Worm (Caenorhabditis elegans) whole organism, L1 larva: ENCODE data around the gene pygo-1.

Source experiments
- C16A3.4 ChIP-seq: fragments of 150-350 bp; optimal IDR thresholded peaks from 2 replicates; lab custom pipeline; 2014; ENCODE audit warnings: missing biosample characterization, missing genetic modification characterization
- F16B12.6 ChIP-seq: fragments of 150-350 bp; optimal IDR thresholded peaks from 2 replicates; lab custom pipeline; 2014; ENCODE audit warnings: missing biosample characterization, missing genetic modification characterization
- blmp-1 ChIP-seq: fragments of 150-350 bp; optimal IDR thresholded peaks from 2 replicates; lab custom pipeline; 2014; ENCODE audit warnings: missing biosample characterization, missing genetic modification characterization
- ceh-82 ChIP-seq, 3 experiments: fragments of 150-350 bp in 1 of 3; sonication (generic microtip) in 2 of 3; optimal IDR thresholded peaks; 2 replicates each; lab custom pipeline; 2014 to 2017; ENCODE audit warnings: missing biosample characterization in 3 of 3, missing genetic modification characterization in 3 of 3
- ceh-90 ChIP-seq: sonication (generic microtip); optimal IDR thresholded peaks from 2 replicates; lab custom pipeline; 2016; ENCODE audit warnings: missing genetic modification characterization, missing compliant biosample characterization
- dsc-1 ChIP-seq: sonication (generic microtip); optimal IDR thresholded peaks from 2 replicates; lab custom pipeline; 2016; ENCODE audit warnings: mild to moderate bottlenecking, missing genetic modification characterization, missing compliant biosample characterization
- efl-1 ChIP-seq, 4 experiments: fragments of 150-350 bp; optimal IDR thresholded peaks in 3 of 4; peaks in 1 of 4; 1 replicate in 1 of 4; 2 replicates in 3 of 4; lab custom pipeline; 2014; ENCODE audit warnings: missing biosample characterization in 2 of 4, missing genetic modification characterization in 2 of 4, missing genetic modification reagents in 2 of 4
- efl-3 ChIP-seq: fragments of 200-800 bp; sonication (Bioruptor generic); optimal IDR thresholded peaks from 2 replicates; lab custom pipeline; 2018; ENCODE audit warnings: mild to moderate bottlenecking, missing genetic modification characterization, missing compliant biosample characterization
- egl-13 ChIP-seq: sonication (generic microtip); optimal IDR thresholded peaks from 2 replicates; lab custom pipeline; 2016; ENCODE audit warnings: missing genotype, missing genetic modification reagents, missing genetic modification characterization, missing compliant biosample characterization
- elt-2 ChIP-seq: sonication (generic microtip); optimal IDR thresholded peaks from 2 replicates; lab custom pipeline; 2016; ENCODE audit warnings: missing genetic modification characterization, mild to moderate bottlenecking, inconsistent platforms, missing compliant biosample characterization, missing genetic modification reagents
- elt-3 ChIP-seq, 6 experiments: fragments of 150-350 bp in 1 of 6; sonication (generic microtip); optimal IDR thresholded peaks; 2 replicates each; lab custom pipeline; 2017 to 2018; ENCODE audit warnings: missing biosample characterization in 6 of 6, missing genetic modification characterization in 6 of 6, inconsistent platforms in 1 of 6
- ets-5 ChIP-seq: fragments of 200-800 bp; sonication (Bioruptor generic); IDR thresholded peaks from 2 replicates; pipeline ENCODE4 v1.3.6; 2022; ENCODE audit warnings: missing genetic modification characterization, missing compliant biosample characterization
- fkh-8 ChIP-seq: sonication (generic microtip); optimal IDR thresholded peaks from 2 replicates; lab custom pipeline; 2016; ENCODE audit warnings: mild to moderate bottlenecking, missing genetic modification characterization, missing compliant biosample characterization
- hlh-4 ChIP-seq: sonication (generic microtip); optimal IDR thresholded peaks from 2 replicates; lab custom pipeline; 2016; ENCODE audit warnings: mild to moderate bottlenecking, missing genetic modification characterization, missing compliant biosample characterization
- lin-13 ChIP-seq: fragments of 150-350 bp; optimal IDR thresholded peaks from 2 replicates; lab custom pipeline; 2014; ENCODE audit warnings: missing biosample characterization, missing genetic modification reagents, missing genetic modification characterization
- lin-14 ChIP-seq: fragments of 200-800 bp; sonication (Bioruptor generic); optimal IDR thresholded peaks from 2 replicates; lab custom pipeline; 2018; ENCODE audit warnings: mild to moderate bottlenecking, missing genetic modification characterization, moderate library complexity, missing compliant biosample characterization
- lin-39 ChIP-seq: fragments of 150-350 bp; optimal IDR thresholded peaks from 2 replicates; lab custom pipeline; 2014; ENCODE audit warnings: missing biosample characterization, missing genetic modification reagents, missing genetic modification characterization
- lsy-2 ChIP-seq, 2 experiments: fragments of 150-350 bp; optimal IDR thresholded peaks; 2 replicates each; lab custom pipeline; 2014; ENCODE audit warnings: missing biosample characterization in 2 of 2, missing genetic modification characterization in 2 of 2
- mdl-1 ChIP-seq, 2 experiments: fragments of 150-350 bp; optimal IDR thresholded peaks; 2 replicates each; lab custom pipeline; 2014 to 2017; ENCODE audit warnings: missing biosample characterization in 2 of 2, missing genetic modification characterization in 2 of 2, inconsistent platforms in 1 of 2
- mep-1 ChIP-seq: fragments of 150-350 bp; optimal IDR thresholded peaks from 2 replicates; lab custom pipeline; 2014; ENCODE audit warnings: missing biosample characterization, missing genetic modification characterization
- nhr-11 ChIP-seq: fragments of 150-350 bp; optimal IDR thresholded peaks from 2 replicates; lab custom pipeline; 2014; ENCODE audit warnings: missing biosample characterization, missing genetic modification characterization
- nhr-19 ChIP-seq: fragments of 200-800 bp; sonication (Bioruptor generic); conservative IDR thresholded peaks from 2 replicates; pipeline ENCODE4 v1.3.6; 2022; ENCODE audit warnings: missing genetic modification characterization, missing compliant biosample characterization
- nhr-20 ChIP-seq: sonication (generic microtip); optimal IDR thresholded peaks from 2 replicates; lab custom pipeline; 2016; ENCODE audit warnings: mild to moderate bottlenecking, missing genetic modification characterization, missing compliant biosample characterization
- nhr-237 ChIP-seq: fragments of 150-350 bp; optimal IDR thresholded peaks from 2 replicates; lab custom pipeline; 2014; ENCODE audit warnings: missing biosample characterization, missing genetic modification characterization
- nhr-71 ChIP-seq: sonication (generic microtip); optimal IDR thresholded peaks from 2 replicates; lab custom pipeline; 2016; ENCODE audit warnings: mild to moderate bottlenecking, missing genetic modification characterization, moderate library complexity, missing compliant biosample characterization
- nhr-84 ChIP-seq: sonication (generic microtip); optimal IDR thresholded peaks from 2 replicates; lab custom pipeline; 2017; ENCODE audit warnings: missing biosample characterization, missing genetic modification characterization
- nhr-85 ChIP-seq: sonication (generic microtip); peaks from one replicate; lab custom pipeline; 2016; ENCODE audit warnings: missing genetic modification characterization, inconsistent platforms, missing compliant biosample characterization
- pag-3 ChIP-seq: sonication (generic microtip); optimal IDR thresholded peaks from 2 replicates; lab custom pipeline; 2017; ENCODE audit warnings: missing genetic modification characterization, mild to moderate bottlenecking, missing compliant biosample characterization, antibody characterized with exemption, borderline replicate concordance; ENCODE audit not compliant: insufficient read depth
- rnt-1 ChIP-seq: sonication (generic microtip); optimal IDR thresholded peaks from 2 replicates; lab custom pipeline; 2016; ENCODE audit warnings: mild to moderate bottlenecking, missing genetic modification characterization, moderate library complexity, missing compliant biosample characterization
- snu-23 ChIP-seq: sonication (generic microtip); optimal IDR thresholded peaks from 2 replicates; lab custom pipeline; 2016; ENCODE audit warnings: missing genetic modification characterization, missing compliant biosample characterization
- sup-37 ChIP-seq: fragments of 200-800 bp; sonication (Bioruptor generic); optimal IDR thresholded peaks from 2 replicates; lab custom pipeline; 2018; ENCODE audit warnings: mild to moderate bottlenecking, missing genetic modification characterization, missing compliant biosample characterization
- unc-30 ChIP-seq: sonication (generic microtip); optimal IDR thresholded peaks from 2 replicates; lab custom pipeline; 2017; ENCODE audit warnings: missing biosample characterization, missing genetic modification characterization
- unc-62 ChIP-seq: fragments of 150-350 bp; optimal IDR thresholded peaks from 2 replicates; lab custom pipeline; 2014; ENCODE audit warnings: missing biosample characterization, missing genetic modification reagents, missing genetic modification characterization
- unc-98 ChIP-seq: fragments of 200-800 bp; sonication (Bioruptor generic); IDR thresholded peaks from 2 replicates; pipeline ENCODE4 v1.3.6; 2022; ENCODE audit warnings: missing genetic modification characterization, missing compliant biosample characterization
- vab-15 ChIP-seq: sonication (generic microtip); optimal IDR thresholded peaks from 2 replicates; lab custom pipeline; 2017; ENCODE audit warnings: missing genotype, mild to moderate bottlenecking, missing genetic modification characterization, missing compliant biosample characterization
- zip-4 ChIP-seq: fragments of 200-800 bp; sonication (Bioruptor generic); optimal IDR thresholded peaks from 2 replicates; lab custom pipeline; 2018; ENCODE audit warnings: mild to moderate bottlenecking, missing genetic modification characterization, moderate library complexity, missing compliant biosample characterization
- ztf-11 ChIP-seq, 2 experiments: sonication (generic microtip); optimal IDR thresholded peaks; 2 replicates each; lab custom pipeline; 2016 to 2017; ENCODE audit warnings: missing genetic modification characterization in 2 of 2, missing biosample characterization in 1 of 2, missing compliant biosample characterization in 1 of 2

pygo-1 gene

ce11 chrIV:5082900-5083530 is at the start of gene pygo-1:
pygo-1 (plus strand) TSS chrIV:5083303.
- TF ChIP-seq mep-1 = peak; percentile 16
- TF ChIP-seq rnt-1 (tag; lab: Kevin White, UChicago) = peak; percentile 41
- TF ChIP-seq sup-37 (GFP tag; lab: Kevin White, UChicago) = no peak
- TF ChIP-seq snu-23 (GFP tag; lab: Kevin White, UChicago) = peak; percentile 39
- peak; percentile 32 for TF ChIP-seq nhr-71 (tag; lab: Kevin White, UChicago)
- peak; percentile 24 for TF ChIP-seq lin-14 (GFP tag; lab: Kevin White, UChicago)
- peak; percentile 68 for TF ChIP-seq nhr-85
- TF ChIP-seq lsy-2 (tag; optimal IDR thresholded peaks at IDR 0.05; lab: Kevin White, UChicago) = peak in 1 of 2 experiments; percentile 20
- no peak for TF ChIP-seq hlh-4 (tag; lab: Kevin White, UChicago)
- TF ChIP-seq vab-15 = no peak
- no peak for TF ChIP-seq efl-1 (optimal IDR thresholded peaks at IDR 0.05; lab: Kevin White, UChicago)
- TF ChIP-seq efl-1 (GFP tag; optimal IDR thresholded peaks at IDR 0.05 in 1 of 2; lab: Kevin White, UChicago) = peak in 1 of 2 experiments; percentile 86
- peak; percentile 93 for TF ChIP-seq blmp-1 (tag; lab: Kevin White, UChicago)
- TF ChIP-seq, all 84 proteins: peak for 9

DNA sequence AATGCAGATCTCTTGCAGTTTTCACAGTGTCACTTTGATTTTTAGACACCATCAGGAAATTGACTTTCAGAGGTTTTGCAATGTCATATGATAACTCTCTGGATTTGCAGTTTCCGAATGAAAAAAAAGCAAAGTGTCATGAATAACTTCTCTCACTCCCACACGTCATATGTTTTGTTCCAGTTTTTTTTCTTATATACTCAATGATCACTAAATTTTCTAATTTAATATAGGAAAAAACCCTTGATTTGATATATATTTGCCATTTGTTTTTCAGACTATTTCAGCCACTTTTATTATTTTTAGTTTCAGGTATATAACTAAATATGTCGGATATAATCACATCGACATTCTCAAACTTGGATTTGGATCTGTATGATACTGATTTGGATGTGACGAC is 45.6 kb upstream of the pygo-1 start, which contains the start of gene C09B9.1:
Gene C09B9.1, plus strand, starts transcription at position 301 of the 400 bp plus-strand sequence.
- TF ChIP-seq ceh-82 (tag; optimal IDR thresholded peaks at IDR 0.05; lab: Kevin White, UChicago) = no peak
- no peak for TF ChIP-seq elt-2
- no peak for TF ChIP-seq efl-3 (GFP tag; lab: Kevin White, UChicago)
- TF ChIP-seq dsc-1 (tag; lab: Kevin White, UChicago) = no peak
- TF ChIP-seq nhr-11 (tag; lab: Kevin White, UChicago) = no peak
- no peak for TF ChIP-seq fkh-8 (tag; lab: Kevin White, UChicago)
- no peak for TF ChIP-seq nhr-85
- no peak for TF ChIP-seq nhr-20
- TF ChIP-seq zip-4 (GFP tag; lab: Kevin White, UChicago) = no peak
- TF ChIP-seq lin-13 (GFP tag; lab: Kevin White, UChicago) = no peak
- TF ChIP-seq snu-23 (GFP tag; lab: Kevin White, UChicago) = no peak
- TF ChIP-seq, all 84 proteins: peak for 0

ce11 chrIV:5038744-5039143 is 44.4 kb upstream of the pygo-1 start:
- TF ChIP-seq pag-3 (tag; lab: Kevin White, UChicago) (no peak), nhr-85 (peak; percentile 49), egl-13 (tag; lab: Kevin White, UChicago) (no peak)

ce11 chrIV:5045389-5045788 is 37.7 kb upstream of the pygo-1 start, which contains the start of gene hot-9:
hot-9 (minus strand) TSS chrIV:5045489.
- TF ChIP-seq ztf-11 (tag; optimal IDR thresholded peaks at IDR 0.05; lab: Kevin White, UChicago) (no peak), lin-39 (tag; lab: Kevin White, UChicago) (no peak), F16B12.6 (tag; lab: Kevin White, UChicago) (no peak), nhr-19 (no peak), nhr-237 (no peak), C16A3.4 (tag; lab: Kevin White, UChicago) (no peak), efl-1 (optimal IDR thresholded peaks at IDR 0.05; lab: Kevin White, UChicago) (no peak), efl-1 (GFP tag; optimal IDR thresholded peaks at IDR 0.05 in 1 of 2; lab: Kevin White, UChicago) (no peak), unc-62 (GFP tag; lab: Kevin White, UChicago) (no peak), ets-5 (no peak), zip-4 (GFP tag; lab: Kevin White, UChicago) (no peak), mdl-1 (tag; optimal IDR thresholded peaks at IDR 0.05; lab: Kevin White, UChicago) (no peak), elt-3 (tag; optimal IDR thresholded peaks at IDR 0.05; lab: Kevin White, UChicago) (no peak), efl-3 (GFP tag; lab: Kevin White, UChicago) (no peak), nhr-84 (tag; lab: Kevin White, UChicago) (no peak), unc-98 (no peak), ceh-90 (no peak), unc-30 (tag; lab: Kevin White, UChicago) (no peak)
